Fruit fly (Drosophila melanogaster) whole organism, embryonic: ENCODE results near the gene Tcs3.
A peak's percentile ranks its signal among the peaks of the same experiment; 100 is the strongest.

Experiments used
- Ada2b ChIP-seq: fragments of 200-800 bp; sonication (Bioruptor generic); IDR thresholded peaks from 2 replicates; pipeline ENCODE4 v1.3.6; 2022; ENCODE audit warnings: missing biosample characterization, missing genetic modification characterization
- CG10431 ChIP-seq: fragments of 200-800 bp; sonication (Bioruptor generic); optimal IDR thresholded peaks from 3 replicates; lab custom pipeline; 2018; ENCODE audit warnings: missing biosample characterization, mild to moderate bottlenecking, missing genetic modification characterization
- CG12299 ChIP-seq: fragments of 200-800 bp; sonication (Bioruptor generic); optimal IDR thresholded peaks from 2 replicates; lab custom pipeline; 2018; ENCODE audit warnings: missing biosample characterization, mild to moderate bottlenecking, missing genetic modification characterization
- CG12659 ChIP-seq: fragments of 200-800 bp; sonication (Bioruptor generic); optimal IDR thresholded peaks from 3 replicates; lab custom pipeline; 2017; ENCODE audit warnings: mild to moderate bottlenecking, missing biosample characterization, missing genetic modification reagents, missing genetic modification characterization
- CG17385 ChIP-seq: fragments of 200-800 bp; sonication (Bioruptor generic); optimal IDR thresholded peaks from 3 replicates; lab custom pipeline; 2018; ENCODE audit warnings: missing biosample characterization, mild to moderate bottlenecking, missing genetic modification characterization
- CG17829 ChIP-seq: fragments of 200-800 bp; optimal IDR thresholded peaks from 2 replicates; lab custom pipeline; 2019; ENCODE audit warnings: missing biosample characterization, mild to moderate bottlenecking, missing genetic modification characterization, moderate library complexity
- CG34224 ChIP-seq: fragments of 200-800 bp; sonication (Bioruptor generic); IDR thresholded peaks from 3 replicates; pipeline ENCODE4 v1.3.6; 2022; ENCODE audit warnings: missing biosample characterization, missing genetic modification characterization; ENCODE audit not compliant: partially characterized antibody
- CG34422 ChIP-seq: fragments of 200-800 bp; sonication (Bioruptor generic); IDR thresholded peaks from 3 replicates; pipeline ENCODE4 v1.3.6; 2022; ENCODE audit warnings: missing biosample characterization, missing genetic modification characterization
- CG42726 ChIP-seq: fragments of 200-800 bp; sonication (Bioruptor generic); IDR thresholded peaks from 2 replicates; pipeline ENCODE4 v1.3.6; 2022; ENCODE audit warnings: missing biosample characterization, missing genetic modification characterization; ENCODE audit not compliant: partially characterized antibody
- CG6175 ChIP-seq: fragments of 200-800 bp; sonication (Bioruptor generic); IDR thresholded peaks from 3 replicates; pipeline ENCODE4 v1.3.6; 2022; ENCODE audit warnings: missing biosample characterization, missing genetic modification characterization
- CG6854 ChIP-seq: fragments of 200-800 bp; sonication (Bioruptor generic); optimal IDR thresholded peaks from 3 replicates; lab custom pipeline; 2017; ENCODE audit warnings: missing biosample characterization, mild to moderate bottlenecking, missing genetic modification characterization
- CG8359 ChIP-seq: fragments of 200-800 bp; sonication (Bioruptor generic); optimal IDR thresholded peaks from 2 replicates; lab custom pipeline; 2017; ENCODE audit warnings: missing biosample characterization, mild to moderate bottlenecking, missing genetic modification characterization, borderline replicate concordance
- CG8944 ChIP-seq: fragments of 200-800 bp; sonication (Bioruptor generic); optimal IDR thresholded peaks from 3 replicates; lab custom pipeline; 2016; ENCODE audit warnings: missing biosample characterization, missing genetic modification characterization
- CG9727 ChIP-seq: fragments of 200-800 bp; sonication (Bioruptor generic); optimal IDR thresholded peaks from 3 replicates; lab custom pipeline; 2017; ENCODE audit warnings: missing biosample characterization, mild to moderate bottlenecking, missing genetic modification characterization
- Dref ChIP-seq: fragments of 200-800 bp; sonication (Bioruptor generic); IDR thresholded peaks from 2 replicates; pipeline ENCODE4 v1.3.6; 2022; ENCODE audit warnings: missing biosample characterization, missing genetic modification characterization
- Eip74EF ChIP-seq, 2 experiments: fragments of 200-800 bp in 1 of 2; fragments of >200 bp in 1 of 2; sonication (Bioruptor generic) in 1 of 2; optimal IDR thresholded peaks; 2 replicates each; lab custom pipeline; 2017 to 2019; ENCODE audit warnings: missing biosample characterization in 2 of 2, missing genetic modification characterization in 2 of 2, mild to moderate bottlenecking in 1 of 2, moderate library complexity in 1 of 2
- Fer2 ChIP-seq: fragments of 200-800 bp; sonication (Bioruptor generic); optimal IDR thresholded peaks from 2 replicates; lab custom pipeline; 2018; ENCODE audit warnings: missing biosample characterization, mild to moderate bottlenecking, missing genetic modification characterization, moderate library complexity
- Hand ChIP-seq: fragments of 200-800 bp; sonication (Bioruptor generic); optimal IDR thresholded peaks from 2 replicates; lab custom pipeline; 2017; ENCODE audit warnings: mild to moderate bottlenecking, missing biosample characterization, missing genetic modification reagents, missing genetic modification characterization
- Hsf ChIP-seq: fragments of 200-800 bp; sonication (Bioruptor generic); optimal IDR thresholded peaks from 3 replicates; lab custom pipeline; 2016; ENCODE audit warnings: missing biosample characterization, missing genetic modification characterization
- Myb ChIP-seq: fragments of 200-800 bp; sonication (Bioruptor generic); optimal IDR thresholded peaks from 2 replicates; lab custom pipeline; 2016; ENCODE audit warnings: missing biosample characterization, missing genetic modification characterization
- NfI ChIP-seq: fragments of 200-800 bp; sonication (Bioruptor generic); optimal IDR thresholded peaks from 3 replicates; lab custom pipeline; 2018; ENCODE audit warnings: missing biosample characterization, mild to moderate bottlenecking, missing genetic modification characterization, moderate library complexity
- Opbp ChIP-seq: fragments of 200-800 bp; sonication (Bioruptor generic); IDR thresholded peaks from 3 replicates; pipeline ENCODE4 v1.3.6; 2022; ENCODE audit warnings: missing biosample characterization, missing genetic modification characterization; ENCODE audit not compliant: partially characterized antibody
- Optix ChIP-seq: fragments of 200-800 bp; sonication (Bioruptor generic); IDR thresholded peaks from 3 replicates; pipeline ENCODE4 v1.3.6; 2022; ENCODE audit warnings: missing biosample characterization, missing genetic modification characterization
- Pdp1 ChIP-seq, 2 experiments: fragments of 200-800 bp; sonication (Bioruptor generic); optimal IDR thresholded peaks; 3 replicates each; lab custom pipeline; 2016; ENCODE audit warnings: missing biosample characterization in 2 of 2, missing genetic modification characterization in 2 of 2, mild to moderate bottlenecking in 1 of 2, moderate library complexity in 1 of 2
- ac ChIP-seq: fragments of 200-800 bp; sonication (Bioruptor generic); optimal IDR thresholded peaks from 3 replicates; lab custom pipeline; 2017; ENCODE audit warnings: missing biosample characterization, mild to moderate bottlenecking, missing genetic modification characterization
- br ChIP-seq: fragments of >200 bp; optimal IDR thresholded peaks from 2 replicates; lab custom pipeline; 2017
- chinmo ChIP-seq: fragments of 200-800 bp; sonication (Bioruptor generic); IDR thresholded peaks from 4 replicates; pipeline ENCODE4 v1.3.6; 2022; ENCODE audit warnings: missing biosample characterization, missing genetic modification characterization; ENCODE audit not compliant: partially characterized antibody
- dan ChIP-seq: fragments of 200-800 bp; sonication (Bioruptor generic); IDR thresholded peaks from 2 replicates; pipeline ENCODE4 v1.3.6; 2022; ENCODE audit warnings: missing biosample characterization, missing genetic modification characterization
- fd102C ChIP-seq: fragments of 200-800 bp; sonication (Bioruptor generic); optimal IDR thresholded peaks from 2 replicates; lab custom pipeline; 2018; ENCODE audit warnings: missing biosample characterization, mild to moderate bottlenecking, missing genetic modification characterization, moderate library complexity
- fru ChIP-seq: fragments of >200 bp; optimal IDR thresholded peaks from 2 replicates; lab custom pipeline; 2017
- grau ChIP-seq: fragments of 200-800 bp; optimal IDR thresholded peaks from 3 replicates; lab custom pipeline; 2019; ENCODE audit warnings: missing biosample characterization, mild to moderate bottlenecking, missing genetic modification characterization, moderate library complexity
- insv ChIP-seq, 2 experiments: fragments of 200-800 bp; sonication (Bioruptor generic); optimal IDR thresholded peaks; 3 replicates each; lab custom pipeline; 2016 to 2018; ENCODE audit warnings: missing biosample characterization in 2 of 2, missing genetic modification characterization in 2 of 2
- jumu ChIP-seq: fragments of 200-800 bp; sonication (Bioruptor generic); optimal IDR thresholded peaks from 3 replicates; lab custom pipeline; 2016; ENCODE audit warnings: missing biosample characterization, missing genetic modification characterization
- maf-S ChIP-seq: fragments of 200-800 bp; sonication (Bioruptor generic); optimal IDR thresholded peaks from 2 replicates; lab custom pipeline; 2016; ENCODE audit warnings: missing biosample characterization, missing genetic modification characterization
- nerfin-1 ChIP-seq: fragments of 200-800 bp; sonication (Bioruptor generic); optimal IDR thresholded peaks from 3 replicates; lab custom pipeline; 2019; ENCODE audit warnings: missing biosample characterization, mild to moderate bottlenecking, missing genetic modification characterization, moderate library complexity
- nmo ChIP-seq: fragments of 200-800 bp; sonication (Bioruptor generic); optimal IDR thresholded peaks from 2 replicates; lab custom pipeline; 2018; ENCODE audit warnings: missing biosample characterization, mild to moderate bottlenecking, missing genetic modification characterization, moderate library complexity
- org-1 ChIP-seq: fragments of 200-800 bp; sonication (Bioruptor generic); optimal IDR thresholded peaks from 2 replicates; lab custom pipeline; 2017; ENCODE audit warnings: missing biosample characterization, missing genetic modification characterization
- otp ChIP-seq: fragments of 200-800 bp; sonication (Bioruptor generic); IDR thresholded peaks from 3 replicates; pipeline ENCODE4, ENCODE4 v1.3.6; 2022; ENCODE audit warnings: missing biosample characterization, missing genetic modification characterization
- peb ChIP-seq: fragments of 200-800 bp; sonication (Bioruptor generic); IDR thresholded peaks from 2 replicates; pipeline ENCODE4 v1.3.6; 2022; ENCODE audit warnings: missing biosample characterization, missing genetic modification characterization
- prd ChIP-seq, 3 experiments: fragments of >200 bp in 2 of 3; fragments of 200-800 bp in 1 of 3; sonication (Bioruptor generic) in 1 of 3; optimal IDR thresholded peaks in 2 of 3; IDR thresholded peaks in 1 of 3; 2 replicates in 2 of 3; 3 replicates in 1 of 3; pipeline versions ENCODE4 v1.3.6 to Lab custom; 2017 to 2022; ENCODE audit warnings: missing biosample characterization in 1 of 3, missing genetic modification characterization in 1 of 3
- scrt ChIP-seq: fragments of 200-800 bp; sonication (Bioruptor generic); optimal IDR thresholded peaks from 2 replicates; lab custom pipeline; 2018; ENCODE audit warnings: missing biosample characterization, mild to moderate bottlenecking, missing genetic modification characterization, moderate library complexity
- shn ChIP-seq: fragments of 200-800 bp; sonication (Bioruptor generic); optimal IDR thresholded peaks from 3 replicates; lab custom pipeline; 2016; ENCODE audit warnings: missing biosample characterization, missing genetic modification characterization
- sima ChIP-seq: fragments of 200-800 bp; sonication (Bioruptor generic); optimal IDR thresholded peaks from 2 replicates; lab custom pipeline; 2016; ENCODE audit warnings: missing biosample characterization, missing genetic modification characterization
- tap ChIP-seq: fragments of 200-800 bp; optimal IDR thresholded peaks from 3 replicates; lab custom pipeline; 2019; ENCODE audit warnings: missing biosample characterization, mild to moderate bottlenecking, missing genetic modification characterization, moderate library complexity
- toy ChIP-seq: fragments of 200-800 bp; sonication (Bioruptor generic); IDR thresholded peaks from 2 replicates; pipeline ENCODE4 v1.3.6; 2022; ENCODE audit warnings: missing biosample characterization, missing genetic modification characterization
- ttk ChIP-seq: fragments of 200-800 bp; sonication (Bioruptor generic); IDR thresholded peaks from 2 replicates; pipeline ENCODE4 v2.1.2; 2022; ENCODE audit warnings: missing biosample characterization, missing genetic modification characterization
- tx ChIP-seq: fragments of 200-800 bp; sonication (Bioruptor generic); optimal IDR thresholded peaks from 2 replicates; lab custom pipeline; 2016; ENCODE audit warnings: missing biosample characterization, missing genetic modification characterization
- vnd ChIP-seq: fragments of 200-800 bp; sonication (Bioruptor generic); IDR thresholded peaks from 3 replicates; pipeline ENCODE4 v1.3.6; 2022; ENCODE audit warnings: missing biosample characterization, missing genetic modification characterization; ENCODE audit not compliant: partially characterized antibody

Tcs3 gene

dm6 chr3L:16385252-16385879, 33.6 kb downstream of the Tcs3 start (continued):
- no peak for TF ChIP-seq CG9727 (GFP tag; lab: Kevin White, UChicago)
- TF ChIP-seq ttk (GFP tag; lab: Robert Waterston, UW): no peak
- TF ChIP-seq Dref (GFP tag; lab: Robert Waterston, UW): no peak
- no peak for TF ChIP-seq tx (GFP tag; lab: Kevin White, UChicago)
- TF ChIP-seq Eip74EF (GFP tag; optimal IDR thresholded peaks at IDR 0.05; lab: Kevin White, UChicago): no peak
- no peak for TF ChIP-seq Opbp (GFP tag; lab: Robert Waterston, UW)
- no peak for TF ChIP-seq ac (GFP tag; lab: Kevin White, UChicago)
- no peak for TF ChIP-seq otp (GFP tag; lab: Robert Waterston, UW)
- no peak for TF ChIP-seq CG10431
- TF ChIP-seq CG8944: no peak
- no peak for TF ChIP-seq jumu (GFP tag; lab: Kevin White, UChicago)
- no peak for TF ChIP-seq prd (optimal IDR thresholded peaks at IDR 0.05; lab: Kevin White, UChicago)
- no peak for TF ChIP-seq prd (GFP tag; IDR thresholded peaks at IDR 0.05; lab: Robert Waterston, UW)
- no peak for TF ChIP-seq NfI
- no peak for TF ChIP-seq nmo (GFP tag; lab: Kevin White, UChicago)
- no peak for TF ChIP-seq shn
- peak; percentile 17 for TF ChIP-seq nerfin-1 (tag; lab: Kevin White, UChicago)
- no peak for TF ChIP-seq CG34224 (GFP tag; lab: Robert Waterston, UW)
- TF ChIP-seq Myb (GFP tag; lab: Kevin White, UChicago): no peak
- TF ChIP-seq CG6175 (GFP tag; lab: Robert Waterston, UW): no peak

dm6 chr3L:16385880-16386584, 34.2 kb downstream of the Tcs3 start, which contains the start of the genes Agpat3 and RAF2:
Gene Agpat3, minus strand, starts transcription at chr3L:16385957.
Gene RAF2, plus strand, starts transcription at chr3L:16386327.
- no peak for TF ChIP-seq CG6854 (GFP tag; lab: Kevin White, UChicago)
- TF ChIP-seq vnd (GFP tag; lab: Robert Waterston, UW): no peak
- no peak for TF ChIP-seq dan
- TF ChIP-seq Pdp1 (GFP tag; optimal IDR thresholded peaks at IDR 0.05; lab: Kevin White, UChicago): no peak
- no peak for TF ChIP-seq org-1
- no peak for TF ChIP-seq Ada2b (GFP tag; lab: Robert Waterston, UW)
- TF ChIP-seq CG12659 (GFP tag; lab: Kevin White, UChicago): peak; percentile 58
- peak; percentile 43 for TF ChIP-seq NfI
- no peak for TF ChIP-seq Hand
- TF ChIP-seq insv (GFP tag; optimal IDR thresholded peaks at IDR 0.05; lab: Kevin White, UChicago): no peak
- TF ChIP-seq CG12299 (tag; lab: Kevin White, UChicago): no peak
- no peak for TF ChIP-seq fru (lab: Kevin White, UChicago)
- no peak for TF ChIP-seq Fer2 (tag; lab: Kevin White, UChicago)
- TF ChIP-seq grau (tag; lab: Kevin White, UChicago): peak; percentile 54
- TF ChIP-seq scrt (GFP tag; lab: Kevin White, UChicago): no peak
- peak; percentile 46 for TF ChIP-seq CG17829
- no peak for TF ChIP-seq br (lab: Kevin White, UChicago)
- TF ChIP-seq CG42726: no peak
- no peak for TF ChIP-seq CG17385
- no peak for TF ChIP-seq toy (GFP tag; lab: Robert Waterston, UW)
- no peak for TF ChIP-seq maf-S (GFP tag; lab: Kevin White, UChicago)
- TF ChIP-seq sima: no peak
- no peak for TF ChIP-seq chinmo
- TF ChIP-seq Optix: no peak
- no peak for TF ChIP-seq fd102C
- no peak for TF ChIP-seq CG8359 (GFP tag; lab: Kevin White, UChicago)
- TF ChIP-seq Hsf (GFP tag; lab: Kevin White, UChicago): peak; percentile 41
- peak; percentile 22 for TF ChIP-seq tap (tag; lab: Kevin White, UChicago)
- TF ChIP-seq CG34422 (GFP tag; lab: Robert Waterston, UW): no peak
- TF ChIP-seq peb (GFP tag; lab: Robert Waterston, UW): no peak; the same call in 1 of the 2 replicates
